Worm (Caenorhabditis elegans) whole organism, young adult: Measurements from ENCODE around the gene C44H4.8.

Experiments
- B0336.3 ChIP-seq: fragments of 200-800 bp; sonication (Bioruptor generic); IDR thresholded peaks from 2 replicates; pipeline ENCODE4 v1.3.6; 2022; ENCODE audit warnings: missing genetic modification characterization, missing compliant biosample characterization
- C17E4.6 ChIP-seq: fragments of 200-800 bp; sonication (Bioruptor generic); IDR thresholded peaks from 2 replicates; pipeline ENCODE4 v1.3.6; 2022; ENCODE audit warnings: missing genetic modification reagents, missing genetic modification characterization, missing compliant biosample characterization
- D2030.7 ChIP-seq: fragments of 200-800 bp; sonication (Bioruptor generic); IDR thresholded peaks from 2 replicates; pipeline ENCODE4 v1.3.6; 2022; ENCODE audit warnings: missing genetic modification reagents, missing genetic modification characterization, missing compliant biosample characterization
- F10E7.11 ChIP-seq: sonication (generic microtip); optimal IDR thresholded peaks from 2 replicates; lab custom pipeline; 2017; ENCODE audit warnings: mild to moderate bottlenecking, missing genetic modification characterization, moderate library complexity, missing compliant biosample characterization
- F33H1.4 ChIP-seq: fragments of 200-800 bp; sonication (Bioruptor generic); IDR thresholded peaks from 2 replicates; pipeline ENCODE4 v1.3.6; 2022; ENCODE audit warnings: missing genetic modification reagents, missing genetic modification characterization, missing compliant biosample characterization
- F49E8.2 ChIP-seq: sonication (generic microtip); optimal IDR thresholded peaks from 3 replicates; lab custom pipeline; 2017; ENCODE audit warnings: missing genetic modification characterization, mild to moderate bottlenecking, missing compliant biosample characterization, antibody characterized with exemption, moderate library complexity; ENCODE audit not compliant: insufficient read depth
- F55B11.4 ChIP-seq: sonication (generic microtip); optimal IDR thresholded peaks from 2 replicates; lab custom pipeline; 2016; ENCODE audit warnings: missing compliant biosample characterization, missing genetic modification characterization, borderline replicate concordance; ENCODE audit not compliant: insufficient read depth
- K11D2.4 ChIP-seq: fragments of 200-800 bp; sonication (Bioruptor generic); IDR thresholded peaks from 2 replicates; pipeline ENCODE4 v1.3.6; 2022; ENCODE audit warnings: missing genetic modification reagents, missing genetic modification characterization, missing compliant biosample characterization
- K12H6.12 ChIP-seq: fragments of 200-800 bp; sonication (Bioruptor generic); optimal IDR thresholded peaks from 2 replicates; lab custom pipeline; 2018; ENCODE audit warnings: mild to moderate bottlenecking, missing genetic modification characterization, missing compliant biosample characterization
- T07F8.4 ChIP-seq: sonication (generic microtip); optimal IDR thresholded peaks from 2 replicates; lab custom pipeline; 2016; ENCODE audit warnings: mild to moderate bottlenecking, missing genetic modification characterization, moderate library complexity, missing compliant biosample characterization
- Y53F4B.3 ChIP-seq: fragments of 200-800 bp; sonication (Bioruptor generic); IDR thresholded peaks from 2 replicates; pipeline ENCODE4 v1.3.6; 2022; ENCODE audit warnings: missing genetic modification reagents, missing genetic modification characterization, missing compliant biosample characterization
- ama-1 ChIP-seq, 3 experiments: fragments of 150-350 bp in 1 of 3; sonication (generic microtip) in 2 of 3; optimal IDR thresholded peaks; 2 replicates each; lab custom pipeline; 2014 to 2018; ENCODE audit warnings: missing biosample characterization in 2 of 3, missing genetic modification characterization in 2 of 3, missing genetic modification reagents in 2 of 3
- aptf-2 ChIP-seq: fragments of 200-800 bp; sonication (Bioruptor generic); conservative IDR thresholded peaks from 2 replicates; pipeline ENCODE4 v1.3.6; 2022; ENCODE audit warnings: missing genetic modification reagents, missing genetic modification characterization, missing compliant biosample characterization
- atf-7 ChIP-seq: sonication (generic microtip); optimal IDR thresholded peaks from 2 replicates; lab custom pipeline; 2017; ENCODE audit warnings: mild to moderate bottlenecking, missing genetic modification characterization, missing compliant biosample characterization
- attf-3 ChIP-seq: fragments of 200-800 bp; sonication (Bioruptor generic); conservative IDR thresholded peaks from 2 replicates; pipeline ENCODE4 v1.3.6; 2022; ENCODE audit warnings: missing genetic modification reagents, missing genetic modification characterization, missing compliant biosample characterization
- cebp-1 ChIP-seq, 2 experiments: fragments of 200-800 bp in 1 of 2; sonication (Bioruptor generic) in 1 of 2; sonication (generic microtip) in 1 of 2; IDR thresholded peaks in 1 of 2; optimal IDR thresholded peaks in 1 of 2; 2 replicates each; pipeline versions ENCODE4 v1.3.6 to Lab custom; 2017 to 2022; ENCODE audit warnings: missing compliant biosample characterization in 2 of 2, missing genetic modification characterization in 2 of 2, mild to moderate bottlenecking in 1 of 2, missing genetic modification reagents in 1 of 2, moderate library complexity in 1 of 2
- cebp-2 ChIP-seq: fragments of 200-800 bp; sonication (Bioruptor generic); IDR thresholded peaks from 2 replicates; pipeline ENCODE4 v1.3.6; 2022; ENCODE audit warnings: missing genetic modification characterization, missing compliant biosample characterization
- ceh-27 ChIP-seq: fragments of 200-800 bp; sonication (Bioruptor generic); optimal IDR thresholded peaks from 2 replicates; lab custom pipeline; 2018; ENCODE audit warnings: mild to moderate bottlenecking, missing genetic modification characterization, moderate library complexity, missing compliant biosample characterization
- chd-7 ChIP-seq: sonication (generic microtip); optimal IDR thresholded peaks from 2 replicates; lab custom pipeline; 2016; ENCODE audit warnings: mild to moderate bottlenecking, missing genetic modification characterization, moderate library complexity, missing compliant biosample characterization
- dpff-1 ChIP-seq: sonication (generic microtip); optimal IDR thresholded peaks from 2 replicates; lab custom pipeline; 2017; ENCODE audit warnings: mild to moderate bottlenecking, missing genetic modification characterization, missing compliant biosample characterization
- egl-18 ChIP-seq: fragments of 200-800 bp; sonication (Bioruptor generic); IDR thresholded peaks from 2 replicates; pipeline ENCODE4 v1.3.6; 2022; ENCODE audit warnings: missing genetic modification reagents, missing genetic modification characterization, missing compliant biosample characterization
- ekl-4 ChIP-seq: fragments of 200-800 bp; sonication (Bioruptor generic); IDR thresholded peaks from 2 replicates; pipeline ENCODE4 v1.3.6; 2022; ENCODE audit warnings: missing genetic modification reagents, missing genetic modification characterization, missing compliant biosample characterization
- hlh-12 ChIP-seq: sonication (generic microtip); optimal IDR thresholded peaks from 2 replicates; lab custom pipeline; 2016; ENCODE audit warnings: missing genetic modification characterization, missing compliant biosample characterization
- hmg-1.2 ChIP-seq: fragments of 200-800 bp; sonication (Bioruptor generic); IDR thresholded peaks from 2 replicates; pipeline ENCODE4 v1.3.6; 2022; ENCODE audit warnings: missing genetic modification reagents, missing genetic modification characterization, missing compliant biosample characterization
- let-607 ChIP-seq, 2 experiments: fragments of 200-800 bp in 1 of 2; sonication (Bioruptor generic) in 1 of 2; sonication (generic microtip) in 1 of 2; optimal IDR thresholded peaks; 2 replicates each; lab custom pipeline; 2016 to 2018; ENCODE audit warnings: mild to moderate bottlenecking in 2 of 2, missing compliant biosample characterization in 2 of 2, missing genetic modification characterization in 2 of 2, moderate library complexity in 2 of 2, missing genotype in 1 of 2
- lin-26 ChIP-seq: fragments of 200-800 bp; sonication (Bioruptor generic); IDR thresholded peaks from 2 replicates; pipeline ENCODE4 v1.3.6; 2022; ENCODE audit warnings: missing genetic modification reagents, missing genetic modification characterization, missing compliant biosample characterization
- lin-35 ChIP-seq, 3 experiments: fragments of 150-350 bp in 2 of 3; sonication (generic microtip) in 1 of 3; optimal IDR thresholded peaks; 2 replicates each; lab custom pipeline; 2014 to 2018; ENCODE audit warnings: missing biosample characterization in 3 of 3, missing genetic modification characterization in 3 of 3, missing genetic modification reagents in 3 of 3
- lin-40 ChIP-seq: sonication (generic microtip); optimal IDR thresholded peaks from 2 replicates; lab custom pipeline; 2016; ENCODE audit warnings: missing genetic modification characterization, mild to moderate bottlenecking, missing compliant biosample characterization, missing genotype, missing genetic modification reagents
- lin-54 ChIP-seq: fragments of 200-800 bp; sonication (Bioruptor generic); optimal IDR thresholded peaks from 2 replicates; lab custom pipeline; 2018; ENCODE audit warnings: mild to moderate bottlenecking, missing genetic modification characterization, missing compliant biosample characterization
- madf-10 ChIP-seq: sonication (generic microtip); optimal IDR thresholded peaks from 2 replicates; lab custom pipeline; 2016; ENCODE audit warnings: mild to moderate bottlenecking, missing genetic modification characterization, missing compliant biosample characterization
- madf-8 ChIP-seq: fragments of 200-800 bp; sonication (Bioruptor generic); conservative IDR thresholded peaks from 2 replicates; pipeline ENCODE4 v1.3.6; 2022; ENCODE audit warnings: missing genetic modification reagents, missing genetic modification characterization, missing compliant biosample characterization
- mcd-1 ChIP-seq: fragments of 200-800 bp; sonication (Bioruptor generic); IDR thresholded peaks from 2 replicates; pipeline ENCODE4 v1.3.6; 2022; ENCODE audit warnings: missing genetic modification reagents, missing genetic modification characterization, missing compliant biosample characterization
- nfya-2 ChIP-seq: fragments of 200-800 bp; sonication (Bioruptor generic); IDR thresholded peaks from 2 replicates; pipeline ENCODE4 v1.3.6; 2022; ENCODE audit warnings: missing genetic modification reagents, missing genetic modification characterization, missing compliant biosample characterization
- nhr-179 ChIP-seq: sonication (generic microtip); optimal IDR thresholded peaks from 2 replicates; lab custom pipeline; 2016; ENCODE audit warnings: mild to moderate bottlenecking, missing genetic modification characterization, missing compliant biosample characterization
- nhr-80 ChIP-seq: sonication (generic microtip); optimal IDR thresholded peaks from 2 replicates; lab custom pipeline; 2016; ENCODE audit warnings: missing genetic modification characterization, missing compliant biosample characterization
- pbrm-1 ChIP-seq: fragments of 200-800 bp; sonication (Bioruptor generic); IDR thresholded peaks from 2 replicates; pipeline ENCODE4 v1.3.6; 2022; ENCODE audit warnings: missing genetic modification reagents, missing genetic modification characterization, missing compliant biosample characterization
- snpc-1.3 ChIP-seq: sonication (generic microtip); optimal IDR thresholded peaks from 2 replicates; lab custom pipeline; 2017; ENCODE audit warnings: missing genetic modification characterization, mild to moderate bottlenecking, missing compliant biosample characterization, antibody characterized with exemption, moderate library complexity, missing genotype, missing genetic modification reagents; ENCODE audit not compliant: insufficient read depth
- somi-1 ChIP-seq: fragments of 200-800 bp; sonication (Bioruptor generic); optimal IDR thresholded peaks from 2 replicates; lab custom pipeline; 2018; ENCODE audit warnings: mild to moderate bottlenecking, missing genetic modification characterization, missing compliant biosample characterization
- tbp1 ChIP-seq: fragments of 200-800 bp; sonication (Bioruptor generic); optimal IDR thresholded peaks from 2 replicates; lab custom pipeline; 2018; ENCODE audit warnings: mild to moderate bottlenecking, missing genetic modification characterization, missing compliant biosample characterization
- zim-3 ChIP-seq: sonication (generic microtip); optimal IDR thresholded peaks from 2 replicates; lab custom pipeline; 2017; ENCODE audit warnings: mild to moderate bottlenecking, missing genetic modification characterization, moderate library complexity, missing compliant biosample characterization
- ztf-22 ChIP-seq: fragments of 200-800 bp; sonication (Bioruptor generic); optimal IDR thresholded peaks from 2 replicates; lab custom pipeline; 2018; ENCODE audit warnings: mild to moderate bottlenecking, missing genetic modification characterization, moderate library complexity, missing compliant biosample characterization
- ztf-25 ChIP-seq: fragments of 200-800 bp; sonication (Bioruptor generic); IDR thresholded peaks from 2 replicates; pipeline ENCODE4 v1.3.6; 2022; ENCODE audit warnings: missing genetic modification reagents, missing genetic modification characterization, missing compliant biosample characterization
- ztf-26 ChIP-seq: sonication (generic microtip); optimal IDR thresholded peaks from 2 replicates; lab custom pipeline; 2017; ENCODE audit warnings: missing genetic modification characterization, missing compliant biosample characterization
- ztf-3 ChIP-seq: fragments of 200-800 bp; sonication (Bioruptor generic); optimal IDR thresholded peaks from 2 replicates; lab custom pipeline; 2018; ENCODE audit warnings: mild to moderate bottlenecking, missing genetic modification characterization, missing compliant biosample characterization

The C44H4.8 gene

DNA sequence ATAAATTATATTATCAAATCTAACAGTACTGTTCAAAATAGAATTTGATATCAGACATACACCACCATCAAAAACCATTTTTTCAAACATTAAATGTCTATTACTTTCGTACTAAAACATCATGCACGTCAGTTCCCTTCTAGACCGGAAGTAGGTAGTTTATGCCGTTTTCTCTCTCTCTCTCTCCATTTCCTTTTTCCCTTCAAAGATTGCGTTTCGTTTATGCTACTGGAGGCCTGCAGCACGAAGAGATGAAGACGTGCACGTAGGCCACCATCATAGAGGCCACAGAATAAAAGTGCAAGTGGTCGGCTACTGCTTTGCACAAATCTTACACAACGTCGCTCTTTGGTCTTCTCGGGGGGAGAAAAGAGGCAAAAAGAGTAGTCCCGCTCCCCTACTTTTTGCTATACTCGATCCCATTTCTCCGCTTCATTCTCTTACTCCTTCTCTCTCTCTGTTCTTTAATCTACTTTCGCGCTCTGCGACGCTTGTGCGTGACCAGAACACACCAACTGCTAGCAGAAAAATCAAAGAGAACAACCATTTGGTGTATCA is 33.4 kb upstream of the C44H4.8 start (continued):
- TF ChIP-seq Y53F4B.3 (GFP tag; lab: Robert Waterston, UW) (no peak), T07F8.4 (tag; lab: Kevin White, UChicago) (no peak), cebp-2 (GFP tag; lab: Robert Waterston, UW) (no peak), lin-26 (GFP tag; lab: Robert Waterston, UW) (peak; percentile 14; the same call in 1 of the 2 replicates), tbp1 (GFP tag; lab: Kevin White, UChicago) (no peak), chd-7 (no peak), F33H1.4 (GFP tag; lab: Robert Waterston, UW) (no peak), D2030.7 (GFP tag; lab: Robert Waterston, UW) (no peak), ztf-26 (tag; lab: Kevin White, UChicago) (no peak), ztf-25 (GFP tag; lab: Robert Waterston, UW) (no peak), nhr-179 (no peak), F10E7.11 (no peak), ama-1 (optimal IDR thresholded peaks at IDR 0.05; lab: Kevin White, UChicago) (no peak), ama-1 (GFP tag; optimal IDR thresholded peaks at IDR 0.05; lab: Kevin White, UChicago) (no peak), F49E8.2 (no peak), lin-54 (GFP tag; lab: Kevin White, UChicago) (no peak), aptf-2 (GFP tag; lab: Robert Waterston, UW) (no peak), attf-3 (GFP tag; lab: Robert Waterston, UW) (no peak)
- TF ChIP-seq, all 124 proteins: peak for 20

DNA sequence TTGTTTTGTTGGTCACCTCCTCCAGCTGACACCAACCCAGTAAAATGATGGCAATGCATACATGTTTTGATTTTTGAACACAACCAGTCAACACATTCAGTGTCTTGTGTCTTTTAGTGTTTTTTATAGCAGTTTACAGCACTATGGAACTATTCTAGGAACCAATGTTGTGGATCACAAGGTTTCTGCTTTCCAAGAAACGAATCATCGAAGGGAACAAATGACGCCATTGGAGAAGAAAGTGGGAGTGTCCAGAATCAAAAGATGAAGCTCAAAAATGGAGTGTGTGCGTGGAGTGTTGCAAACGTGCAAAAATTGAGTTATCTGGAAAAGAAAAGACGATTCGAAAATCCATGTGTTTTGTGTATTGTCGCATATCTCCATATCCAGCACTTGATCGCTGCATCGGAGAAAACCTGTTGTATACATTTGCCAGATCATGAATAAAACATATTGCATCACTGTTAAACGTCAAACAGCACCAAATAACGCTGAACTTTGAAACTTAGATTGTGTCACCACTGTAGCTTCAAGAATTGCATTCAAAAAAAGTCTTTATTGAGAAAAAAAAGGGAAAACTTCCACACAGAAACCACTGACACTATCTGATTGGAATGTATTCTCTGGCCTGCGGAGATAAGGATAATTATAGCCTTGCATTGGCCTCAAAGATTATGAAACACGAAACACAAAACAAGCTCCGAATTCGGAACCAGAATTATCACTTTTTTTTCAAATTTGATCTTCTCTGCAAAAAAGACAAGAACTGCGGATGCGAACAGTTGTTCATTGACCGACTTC is 32.4 kb upstream of the C44H4.8 start:
- TF ChIP-seq egl-18 (0 out of 2 replicates have a peak, but pooled peaks have one; percentile 10), ekl-4 (GFP tag; lab: Robert Waterston, UW) (peak; percentile 48; the same call in 1 of the 2 replicates), hmg-1.2 (no peak), lin-26 (GFP tag; lab: Robert Waterston, UW) (no peak), ztf-3 (GFP tag; lab: Kevin White, UChicago) (no peak), C17E4.6 (GFP tag; lab: Robert Waterston, UW) (no peak), atf-7 (tag; lab: Kevin White, UChicago) (peak; percentile 90), lin-40 (tag; lab: Kevin White, UChicago) (peak; percentile 58), hlh-12 (tag; lab: Kevin White, UChicago) (no peak), cebp-1 (GFP tag; IDR thresholded peaks at IDR 0.05; lab: Robert Waterston, UW) (0 out of 2 replicates have a peak, but pooled peaks have one; percentile 9), cebp-1 (tag; optimal IDR thresholded peaks at IDR 0.05; lab: Kevin White, UChicago) (no peak), lin-35 (GFP tag; optimal IDR thresholded peaks at IDR 0.05; lab: Kevin White, UChicago) (peak in 1 of 3 experiments; percentile 63), somi-1 (GFP tag; lab: Kevin White, UChicago) (peak; percentile 25), ceh-27 (GFP tag; lab: Kevin White, UChicago) (peak; percentile 10), snpc-1.3 (no peak), pbrm-1 (GFP tag; lab: Robert Waterston, UW) (peak; percentile 30; the same call in 1 of the 2 replicates), madf-10 (tag; lab: Kevin White, UChicago) (peak; percentile 1), mcd-1 (GFP tag; lab: Robert Waterston, UW) (peak; percentile 8; the same call in 1 of the 2 replicates), K12H6.12 (tag; lab: Kevin White, UChicago) (peak; percentile 21), ztf-22 (no peak), dpff-1 (no peak), zim-3 (tag; lab: Kevin White, UChicago) (no peak), K11D2.4 (0 out of 2 replicates have a peak, but pooled peaks have one; percentile 36), madf-8 (GFP tag; lab: Robert Waterston, UW) (no peak), chd-7 (peak; percentile 58), nfya-2 (no peak), B0336.3 (GFP tag; lab: Robert Waterston, UW) (no peak), let-607 (tag; optimal IDR thresholded peaks at IDR 0.05; lab: Kevin White, UChicago) (no peak), F55B11.4 (tag; lab: Kevin White, UChicago) (no peak), nhr-80 (tag; lab: Kevin White, UChicago) (peak; percentile 33)
